Fruit fly (Drosophila melanogaster) ovary, adult (tissue): ENCODE data around the gene GstD9.

Experiments
- CG17801 ChIP-seq: fragments of 200-800 bp; optimal IDR thresholded peaks from 2 replicates; lab custom pipeline; 2019; ENCODE audit warnings: missing biosample characterization, mild to moderate bottlenecking, missing genetic modification characterization, moderate library complexity; ENCODE audit not compliant: partially characterized antibody

The GstD9 gene

DNA sequence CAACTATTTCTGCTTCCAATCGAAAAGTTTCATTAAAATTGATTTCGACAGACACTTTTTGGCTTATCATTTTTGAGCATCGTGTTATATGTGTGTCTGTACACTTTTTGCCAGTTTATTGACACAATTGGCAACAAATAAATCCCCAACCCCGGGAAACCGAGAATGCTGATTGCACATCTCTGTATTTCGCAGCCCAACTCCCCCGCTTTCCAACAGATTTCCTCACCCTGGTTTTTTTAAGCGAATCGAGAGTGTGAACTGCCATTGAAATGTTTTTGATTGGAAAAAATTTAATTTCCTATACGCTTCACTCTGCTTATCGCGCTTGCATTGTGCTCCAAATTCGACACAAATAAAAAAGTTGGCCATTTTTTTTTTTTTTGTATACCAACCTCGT lies 40.5 kb downstream of the GstD9 start:
- TF ChIP-seq CG17801: no peak

DNA sequence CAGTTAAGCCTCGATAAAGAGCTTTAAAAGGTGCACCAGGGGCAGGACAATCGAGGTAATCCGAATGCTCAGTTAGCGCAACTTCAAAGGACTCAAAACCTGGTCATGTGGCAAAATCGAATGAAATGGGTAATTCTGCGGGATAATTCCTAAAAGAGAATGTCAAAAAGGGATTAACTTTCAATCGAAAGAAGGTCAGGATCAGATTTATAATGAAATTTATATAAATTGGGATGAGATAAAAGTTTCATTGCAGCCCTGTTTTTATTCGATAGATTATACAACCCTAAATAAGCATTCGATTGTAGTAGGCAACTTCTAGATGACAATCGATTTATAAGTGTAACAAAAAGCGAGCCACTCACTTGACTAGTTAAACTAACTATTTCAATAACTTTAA lies 44.1 kb downstream of the GstD9 start, which contains the start of gene CG10013:
Gene CG10013 (plus strand): TSS at position 301 of the 400 bp plus-strand sequence.
- no peak for TF ChIP-seq CG17801

DNA sequence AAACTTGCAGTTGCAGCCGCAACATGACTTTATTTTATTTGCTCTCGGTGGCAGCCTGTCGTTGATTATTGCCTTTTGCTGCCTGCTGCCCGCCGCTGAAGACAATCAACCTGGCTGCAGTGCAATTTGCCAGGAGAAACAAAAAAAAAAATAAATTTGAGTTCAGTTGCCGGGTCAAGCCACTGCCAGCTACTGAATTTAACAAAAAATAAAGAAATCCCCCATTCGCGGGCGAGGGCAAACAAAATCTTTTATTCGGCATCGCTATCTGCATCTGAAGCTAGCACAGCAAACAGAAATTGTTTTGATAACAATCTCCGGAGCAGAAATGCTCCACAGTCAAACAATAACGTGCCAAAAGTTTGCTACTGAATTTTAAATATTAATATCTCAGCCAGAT lies 50.0 kb downstream of the GstD9 start:
- no peak for TF ChIP-seq CG17801

DNA sequence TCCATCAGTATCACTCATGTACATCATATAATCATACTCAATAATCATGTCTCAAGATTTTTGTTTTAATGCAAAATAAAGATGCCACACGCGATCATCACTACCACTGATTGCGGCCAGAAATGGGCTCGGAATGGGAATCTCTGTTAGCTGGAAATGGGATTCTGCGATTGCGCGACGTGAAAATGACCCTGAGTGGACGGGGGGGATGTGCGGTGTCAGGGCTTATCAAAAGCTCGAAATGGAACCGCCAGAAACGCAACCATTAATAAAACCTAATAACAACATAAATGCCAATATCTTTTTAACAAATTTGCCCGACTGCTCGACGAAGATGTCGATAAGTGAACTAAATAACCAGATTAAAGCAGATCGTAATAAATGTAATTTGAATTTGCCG lies 50.9 kb downstream of the GstD9 start:
- no peak for TF ChIP-seq CG17801
